Fruit fly (Drosophila melanogaster) whole organism, prepupa: ENCODE data around the gene CG31139.

Experiments
- CG10669 ChIP-seq: fragments of 200-800 bp; sonication (Bioruptor generic); optimal IDR thresholded peaks from 3 replicates; lab custom pipeline; 2018; ENCODE audit warnings: missing biosample characterization, mild to moderate bottlenecking, missing genetic modification characterization, moderate library complexity
- CG11762 ChIP-seq: fragments of 200-800 bp; sonication (Bioruptor generic); optimal IDR thresholded peaks from 3 replicates; lab custom pipeline; 2016; ENCODE audit warnings: missing biosample characterization, missing genetic modification characterization; ENCODE audit not compliant: insufficient read depth
- CG15336 ChIP-seq: fragments of 200-800 bp; sonication (Bioruptor generic); IDR thresholded peaks from 2 replicates; pipeline ENCODE4 v1.3.6; 2022; ENCODE audit warnings: missing biosample characterization, missing genetic modification characterization
- CG1621 ChIP-seq: fragments of 200-800 bp; sonication (Bioruptor generic); optimal IDR thresholded peaks from 3 replicates; lab custom pipeline; 2018; ENCODE audit warnings: missing biosample characterization, mild to moderate bottlenecking, missing genetic modification characterization
- CG16779 ChIP-seq: fragments of 200-800 bp; sonication (Bioruptor generic); optimal IDR thresholded peaks from 3 replicates; lab custom pipeline; 2017; ENCODE audit warnings: missing biosample characterization, mild to moderate bottlenecking, missing genetic modification characterization
- CG3032 ChIP-seq: fragments of 200-800 bp; optimal IDR thresholded peaks from 2 replicates; lab custom pipeline; 2019; ENCODE audit warnings: missing biosample characterization, mild to moderate bottlenecking, missing genetic modification characterization, moderate library complexity
- CG32006 ChIP-seq: fragments of 200-800 bp; sonication (Bioruptor generic); optimal IDR thresholded peaks from 3 replicates; lab custom pipeline; 2017; ENCODE audit warnings: missing biosample characterization, mild to moderate bottlenecking, missing genetic modification characterization
- CG34406 ChIP-seq: fragments of 200-800 bp; sonication (Bioruptor generic); optimal IDR thresholded peaks from 3 replicates; lab custom pipeline; 2016; ENCODE audit warnings: missing biosample characterization, missing genetic modification characterization
- CG3919 ChIP-seq: fragments of 200-800 bp; sonication (Bioruptor generic); optimal IDR thresholded peaks from 3 replicates; lab custom pipeline; 2016; ENCODE audit warnings: missing biosample characterization, missing genetic modification characterization
- CG4318 ChIP-seq: fragments of 200-800 bp; sonication (Bioruptor generic); optimal IDR thresholded peaks from 3 replicates; lab custom pipeline; 2017; ENCODE audit warnings: missing biosample characterization, mild to moderate bottlenecking, missing genetic modification characterization
- CG6163 ChIP-seq: fragments of 200-800 bp; sonication (Bioruptor generic); IDR thresholded peaks from 3 replicates; pipeline ENCODE4 v1.3.6; 2022; ENCODE audit warnings: missing biosample characterization, missing genetic modification characterization
- CG6276 ChIP-seq: fragments of 200-800 bp; sonication (Bioruptor generic); optimal IDR thresholded peaks from 2 replicates; lab custom pipeline; 2017; ENCODE audit warnings: missing biosample characterization, mild to moderate bottlenecking, missing genetic modification characterization
- CG6792 ChIP-seq: fragments of 200-800 bp; sonication (Bioruptor generic); optimal IDR thresholded peaks from 3 replicates; lab custom pipeline; 2016; ENCODE audit warnings: missing biosample characterization, missing genetic modification characterization
- CG6808 ChIP-seq: fragments of 200-800 bp; sonication (Bioruptor generic); optimal IDR thresholded peaks from 3 replicates; lab custom pipeline; 2017; ENCODE audit warnings: missing biosample characterization, missing genetic modification characterization, mild to moderate bottlenecking, moderate library complexity, missing genetic modification reagents
- CG6854 ChIP-seq: fragments of 200-800 bp; sonication (Bioruptor generic); optimal IDR thresholded peaks from 2 replicates; lab custom pipeline; 2017; ENCODE audit warnings: missing biosample characterization, mild to moderate bottlenecking, missing genetic modification characterization
- CG7368 ChIP-seq: fragments of 200-800 bp; sonication (Bioruptor generic); optimal IDR thresholded peaks from 3 replicates; lab custom pipeline; 2016; ENCODE audit warnings: missing biosample characterization, missing genetic modification characterization
- CG8119 ChIP-seq: fragments of 200-800 bp; sonication (Bioruptor generic); IDR thresholded peaks from 3 replicates; pipeline ENCODE4 v1.3.6; 2022; ENCODE audit warnings: missing biosample characterization, missing genetic modification characterization
- CG8632 ChIP-seq: fragments of 200-800 bp; sonication (Bioruptor generic); optimal IDR thresholded peaks from 3 replicates; lab custom pipeline; 2016; ENCODE audit warnings: missing biosample characterization, missing genetic modification characterization
- CG9139 ChIP-seq: fragments of 200-800 bp; sonication (Bioruptor generic); optimal IDR thresholded peaks from 3 replicates; lab custom pipeline; 2017; ENCODE audit warnings: missing biosample characterization, mild to moderate bottlenecking, missing genetic modification characterization
- Eip75B ChIP-seq: fragments of 200-800 bp; sonication (Bioruptor generic); optimal IDR thresholded peaks from 3 replicates; lab custom pipeline; 2016; ENCODE audit warnings: missing biosample characterization, missing genetic modification characterization
- Eip78C ChIP-seq: fragments of 200-800 bp; sonication (Bioruptor generic); peaks from one replicate; lab custom pipeline; 2016; ENCODE audit warnings: missing biosample characterization, missing genetic modification characterization
- Ets96B ChIP-seq: fragments of 200-800 bp; optimal IDR thresholded peaks from 2 replicates; lab custom pipeline; 2019; ENCODE audit warnings: missing biosample characterization, mild to moderate bottlenecking, missing genetic modification characterization, moderate library complexity
- Gug ChIP-seq: fragments of 200-800 bp; sonication (Bioruptor generic); IDR thresholded peaks from 2 replicates; pipeline ENCODE4 v1.3.6; 2022; ENCODE audit warnings: missing biosample characterization, missing genetic modification characterization
- Hr38 ChIP-seq: sonication (Bioruptor generic); optimal IDR thresholded peaks from 2 replicates; lab custom pipeline; 2016; ENCODE audit warnings: missing biosample characterization, missing genetic modification characterization
- Hr4 ChIP-seq: fragments of 200-800 bp; sonication (Bioruptor generic); optimal IDR thresholded peaks from 3 replicates; lab custom pipeline; 2016; ENCODE audit warnings: missing biosample characterization, missing genetic modification characterization
- Lpt ChIP-seq: fragments of 200-800 bp; sonication (Bioruptor generic); optimal IDR thresholded peaks from 3 replicates; lab custom pipeline; 2016; ENCODE audit warnings: missing biosample characterization, missing genetic modification characterization
- Met ChIP-seq: fragments of 200-800 bp; sonication (Bioruptor generic); optimal IDR thresholded peaks from 3 replicates; lab custom pipeline; 2016; ENCODE audit warnings: missing biosample characterization, missing genetic modification characterization
- OdsH ChIP-seq: fragments of 200-800 bp; sonication (Bioruptor generic); optimal IDR thresholded peaks from 3 replicates; lab custom pipeline; 2016; ENCODE audit warnings: missing biosample characterization, missing genetic modification characterization
- Sox102F ChIP-seq: fragments of 200-800 bp; sonication (Bioruptor generic); optimal IDR thresholded peaks from 2 replicates; lab custom pipeline; 2016; ENCODE audit warnings: missing biosample characterization, mild to moderate bottlenecking, missing genetic modification characterization
- Sox14 ChIP-seq: fragments of 200-800 bp; sonication (Bioruptor generic); optimal IDR thresholded peaks from 3 replicates; lab custom pipeline; 2016; ENCODE audit warnings: missing biosample characterization, missing genetic modification characterization
- Sox15 ChIP-seq: fragments of 200-800 bp; sonication (Bioruptor generic); optimal IDR thresholded peaks from 3 replicates; lab custom pipeline; 2016; ENCODE audit warnings: missing biosample characterization, missing genetic modification characterization
- achi ChIP-seq: fragments of 200-800 bp; sonication (Bioruptor generic); optimal IDR thresholded peaks from 3 replicates; lab custom pipeline; 2016; ENCODE audit warnings: missing biosample characterization, missing genetic modification characterization
- acj6 ChIP-seq: fragments of 200-800 bp; sonication (Bioruptor generic); optimal IDR thresholded peaks from 3 replicates; lab custom pipeline; 2016; ENCODE audit warnings: missing biosample characterization, missing genetic modification characterization
- dsx ChIP-seq: fragments of 200-800 bp; optimal IDR thresholded peaks from 3 replicates; lab custom pipeline; 2019; ENCODE audit warnings: missing biosample characterization, mild to moderate bottlenecking, missing genetic modification characterization, moderate library complexity; ENCODE audit not compliant: poor library complexity, severe bottlenecking
- eg ChIP-seq: fragments of 200-800 bp; sonication (Bioruptor generic); IDR thresholded peaks from 3 replicates; pipeline ENCODE4 v1.3.6; 2022; ENCODE audit warnings: missing biosample characterization, missing genetic modification characterization
- esn ChIP-seq: fragments of 200-800 bp; sonication (Bioruptor generic); optimal IDR thresholded peaks from 2 replicates; lab custom pipeline; 2016; ENCODE audit warnings: missing biosample characterization, mild to moderate bottlenecking, missing genetic modification characterization, moderate library complexity
- fd59A ChIP-seq: fragments of 200-800 bp; sonication (Bioruptor generic); optimal IDR thresholded peaks from 2 replicates; lab custom pipeline; 2017; ENCODE audit warnings: missing biosample characterization, mild to moderate bottlenecking, missing genetic modification characterization, missing genetic modification reagents
- fkh ChIP-seq: fragments of 200-800 bp; sonication (Bioruptor generic); optimal IDR thresholded peaks from 3 replicates; lab custom pipeline; 2017; ENCODE audit warnings: missing biosample characterization, mild to moderate bottlenecking, missing genetic modification characterization, moderate library complexity
- lz ChIP-seq: fragments of 200-800 bp; sonication (Bioruptor generic); optimal IDR thresholded peaks from 3 replicates; lab custom pipeline; 2016; ENCODE audit warnings: missing biosample characterization, missing genetic modification characterization
- net ChIP-seq: fragments of 200-800 bp; sonication (Bioruptor generic); optimal IDR thresholded peaks from 3 replicates; lab custom pipeline; 2016; ENCODE audit warnings: missing biosample characterization, missing genetic modification characterization
- pdm3 ChIP-seq: fragments of 200-800 bp; sonication (Bioruptor generic); optimal IDR thresholded peaks from 3 replicates; lab custom pipeline; 2016; ENCODE audit warnings: missing biosample characterization, missing genetic modification characterization
- salr ChIP-seq, 2 experiments: fragments of 200-800 bp; sonication (Bioruptor generic); optimal IDR thresholded peaks; 3 replicates each; lab custom pipeline; 2016 to 2018; ENCODE audit warnings: missing biosample characterization in 2 of 2, missing genetic modification characterization in 2 of 2, mild to moderate bottlenecking in 1 of 2
- spab ChIP-seq: fragments of 200-800 bp; sonication (Bioruptor generic); optimal IDR thresholded peaks from 2 replicates; lab custom pipeline; 2017; ENCODE audit warnings: missing biosample characterization, mild to moderate bottlenecking, missing genetic modification characterization, missing genetic modification reagents
- ss ChIP-seq, 2 experiments: fragments of 200-800 bp; sonication (Bioruptor generic); optimal IDR thresholded peaks; 2 replicates in 1 of 2; 3 replicates in 1 of 2; lab custom pipeline; 2017 to 2018; ENCODE audit warnings: mild to moderate bottlenecking in 2 of 2, missing biosample characterization in 2 of 2, missing genetic modification characterization in 2 of 2, moderate library complexity in 1 of 2
- svp ChIP-seq: fragments of 200-800 bp; sonication (Bioruptor generic); peaks from one replicate; lab custom pipeline; 2016; ENCODE audit warnings: missing biosample characterization, missing genetic modification characterization
- topi ChIP-seq: fragments of 200-800 bp; sonication (Bioruptor generic); optimal IDR thresholded peaks from 3 replicates; lab custom pipeline; 2016; ENCODE audit warnings: missing biosample characterization, missing genetic modification characterization

The CG31139 gene

DNA sequence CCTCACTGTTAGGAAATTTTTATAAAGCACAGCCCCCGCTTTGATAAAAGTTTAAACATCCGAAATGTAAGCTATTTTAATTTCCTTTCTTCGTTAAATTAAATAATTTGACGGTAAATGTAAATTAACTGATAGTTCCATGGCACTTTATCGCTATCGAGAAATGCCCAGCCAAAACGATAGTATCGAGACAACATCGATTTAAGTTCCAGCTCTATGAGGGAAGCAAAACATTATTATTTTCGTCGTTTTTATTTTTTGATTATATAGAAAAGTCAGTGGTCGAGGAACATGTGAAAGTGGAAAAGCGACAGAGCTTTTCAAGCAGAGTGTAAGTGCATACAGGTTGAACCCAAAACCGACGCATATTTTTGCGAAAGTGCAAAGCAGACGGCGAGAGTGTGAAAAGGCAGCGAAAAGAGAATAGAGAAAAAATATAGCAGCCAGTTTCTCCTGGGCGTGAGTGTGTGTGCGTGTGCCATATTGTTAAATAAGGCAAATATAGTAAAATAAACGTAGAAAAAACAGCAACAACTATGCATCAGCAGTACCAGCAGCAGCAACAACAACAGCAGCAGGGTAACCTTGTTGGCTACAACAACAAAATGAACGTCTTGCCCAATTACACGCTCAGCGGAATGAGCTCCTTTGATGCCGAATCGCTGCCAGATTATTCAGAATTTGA lies 21.9 kb downstream of the CG31139 start, which contains the start of gene CG45049 (continued):
- TF ChIP-seq CG6163 (GFP tag; lab: Robert Waterston, UW) (no peak), ss (GFP tag; optimal IDR thresholded peaks at IDR 0.05; lab: Kevin White, UChicago) (no peak), acj6 (GFP tag; lab: Kevin White, UChicago) (no peak), CG6854 (GFP tag; lab: Kevin White, UChicago) (no peak), fkh (GFP tag; lab: Kevin White, UChicago) (peak; percentile 63), OdsH (no peak), topi (GFP tag; lab: Kevin White, UChicago) (peak; percentile 13), Ets96B (tag; lab: Kevin White, UChicago) (no peak), CG3919 (GFP tag; lab: Kevin White, UChicago) (peak; percentile 13), CG10669 (GFP tag; lab: Kevin White, UChicago) (no peak), CG7368 (no peak), Hr38 (GFP tag; lab: Kevin White, UChicago) (no peak), Sox14 (no peak), Met (peak; percentile 39), CG11762 (no peak), Gug (GFP tag; lab: Robert Waterston, UW) (no peak), CG4318 (GFP tag; lab: Kevin White, UChicago) (no peak), Eip78C (GFP tag; lab: Kevin White, UChicago) (peak; percentile 35), spab (GFP tag; lab: Kevin White, UChicago) (no peak), Sox102F (GFP tag; lab: Kevin White, UChicago) (no peak), CG6808 (GFP tag; lab: Kevin White, UChicago) (no peak)
- TF ChIP-seq, all 60 proteins: peak for 11

DNA sequence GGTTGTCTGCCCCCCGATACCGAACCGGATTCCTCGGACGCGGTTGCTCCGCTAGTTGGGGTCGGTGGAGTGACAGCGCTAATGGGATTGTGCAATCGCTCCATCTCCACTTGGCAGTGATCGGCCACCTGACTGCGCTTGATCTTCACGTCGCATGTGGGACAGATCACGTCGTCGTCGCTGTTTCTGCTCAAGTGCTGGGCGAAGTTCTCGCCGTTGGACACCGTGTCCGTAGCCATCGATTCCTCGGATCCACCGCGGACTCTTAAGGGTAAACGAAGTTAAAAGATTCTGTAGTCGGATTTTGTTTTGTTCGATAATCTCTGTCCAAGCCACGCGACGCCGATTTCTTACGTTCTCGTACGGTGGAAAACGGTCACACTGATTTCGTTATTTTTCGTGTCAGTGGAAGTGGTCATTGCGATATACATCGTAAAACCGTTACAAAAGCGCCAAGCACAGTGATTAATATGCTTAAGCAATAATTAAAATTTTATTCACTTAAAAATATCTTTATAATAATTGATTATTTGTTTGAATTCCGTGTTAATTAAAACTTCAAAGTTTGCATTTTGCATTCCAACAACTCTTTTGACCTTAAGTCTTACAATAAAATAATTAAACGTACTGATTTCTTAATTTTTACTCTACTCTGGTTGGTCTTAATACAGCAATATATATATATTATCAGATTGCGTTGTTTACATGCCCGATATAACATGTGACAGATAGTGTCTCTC lies 22.7 kb downstream of the CG31139 start, which contains the start of gene RNF220:
Gene RNF220, minus strand, starts transcription at position 384 of the 740 bp plus-strand sequence.
- peak; percentile 57 for TF ChIP-seq Hr4 (GFP tag; lab: Kevin White, UChicago)
- peak; percentile 24 for TF ChIP-seq CG10669 (GFP tag; lab: Kevin White, UChicago)
- TF ChIP-seq CG3919 (GFP tag; lab: Kevin White, UChicago), result no peak
- TF ChIP-seq CG11762, result peak; percentile 3
- no peak for TF ChIP-seq CG16779
- no peak for TF ChIP-seq Eip75B (GFP tag; lab: Kevin White, UChicago)
- peak; percentile 28 for TF ChIP-seq esn (GFP tag; lab: Kevin White, UChicago)
- TF ChIP-seq topi (GFP tag; lab: Kevin White, UChicago), result no peak
- TF ChIP-seq CG6808 (GFP tag; lab: Kevin White, UChicago), result no peak
- TF ChIP-seq CG4318 (GFP tag; lab: Kevin White, UChicago), result peak; percentile 20
- TF ChIP-seq lz, result no peak
- no peak for TF ChIP-seq Ets96B (tag; lab: Kevin White, UChicago)
- TF ChIP-seq CG7368, result no peak
- TF ChIP-seq CG32006 (GFP tag; lab: Kevin White, UChicago), result peak; percentile 48
- TF ChIP-seq CG8632 (GFP tag; lab: Kevin White, UChicago), result peak; percentile 23
- TF ChIP-seq Sox15 (GFP tag; lab: Kevin White, UChicago), result peak; percentile 37
- TF ChIP-seq salr (GFP tag; optimal IDR thresholded peaks at IDR 0.05; lab: Kevin White, UChicago), result peak in 1 of 2 experiments; percentile 51
- TF ChIP-seq svp, result peak; percentile 66
- TF ChIP-seq CG15336 (GFP tag; lab: Robert Waterston, UW), result 0 out of 2 replicates have a peak, but pooled peaks have one; percentile 24
- TF ChIP-seq Lpt, result no peak
- no peak for TF ChIP-seq dsx (GFP tag; lab: Kevin White, UChicago)
- TF ChIP-seq CG3032 (tag; lab: Kevin White, UChicago), result peak; percentile 15
- TF ChIP-seq Hr38 (GFP tag; lab: Kevin White, UChicago), result no peak
- no peak for TF ChIP-seq CG1621
- TF ChIP-seq fkh (GFP tag; lab: Kevin White, UChicago), result peak; percentile 26
- no peak for TF ChIP-seq CG9139 (GFP tag; lab: Kevin White, UChicago)
- peak; percentile 67; the same call in 2 of the 3 replicates for TF ChIP-seq eg
- peak; percentile 34 for TF ChIP-seq pdm3 (GFP tag; lab: Kevin White, UChicago)
- TF ChIP-seq CG6792 (GFP tag; lab: Kevin White, UChicago), result no peak
- TF ChIP-seq achi (GFP tag; lab: Kevin White, UChicago), result peak; percentile 31
- peak; percentile 12 for TF ChIP-seq CG34406 (GFP tag; lab: Kevin White, UChicago)
- no peak for TF ChIP-seq fd59A (GFP tag; lab: Kevin White, UChicago)
- no peak for TF ChIP-seq CG6276
- TF ChIP-seq acj6 (GFP tag; lab: Kevin White, UChicago), result peak; percentile 48
- peak; percentile 50 for TF ChIP-seq net
- peak; percentile 19; the same call in 1 of the 3 replicates for TF ChIP-seq CG8119 (GFP tag; lab: Robert Waterston, UW)
